Worm (Caenorhabditis elegans) whole organism, early embryonic: ENCODE results near the gene rnp-9.

ENCODE experiments used
- ama-1 ChIP-seq: fragments of 150-350 bp; optimal IDR thresholded peaks from 2 replicates; lab custom pipeline; 2014
- flt-1 ChIP-seq: fragments of 200-800 bp; sonication (Bioruptor generic); IDR thresholded peaks from 2 replicates; pipeline ENCODE4 v1.3.6; 2022; ENCODE audit warnings: missing genetic modification characterization, missing compliant biosample characterization

ce11 chrX:10160097-10160677 is 6.9 kb upstream of the rnp-9 start, which contains the start of gene F09B9.4:
- TF ChIP-seq flt-1 (GFP tag; lab: Robert Waterston, UW) (no peak), ama-1 (lab: Kevin White, UChicago) (no peak)
